Fruit fly (Drosophila melanogaster): ENCODE data around the gene Arf1.

Arf1 gene

DNA sequence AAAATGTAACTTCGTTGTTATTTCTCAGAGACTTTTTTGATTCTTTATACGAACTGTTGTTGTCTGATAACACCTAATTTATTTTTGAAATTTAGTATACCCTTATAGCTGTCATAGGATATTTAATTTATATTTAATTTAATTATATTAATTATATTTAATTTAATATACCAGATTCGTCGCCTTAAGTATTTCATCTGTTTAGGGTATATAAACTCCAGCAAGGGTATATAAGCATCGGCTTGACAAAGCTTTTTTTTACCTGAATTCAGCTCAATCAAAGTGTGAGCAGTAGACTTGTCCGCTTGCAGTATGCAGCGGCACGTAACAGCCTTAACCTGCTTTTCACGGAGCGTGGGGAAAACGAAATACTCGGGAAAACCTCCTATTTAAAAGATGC is 11.6 kb upstream of the Arf1 start (continued):
- TF ChIP-seq rib (GFP tag; IDR thresholded peaks at IDR 0.05) (no peak), CG18262 (tag; optimal IDR thresholded peaks at IDR 0.05) (peak; percentile 45), cas (GFP tag; IDR thresholded peaks at IDR 0.05) (no peak), da (GFP tag; optimal IDR thresholded peaks at IDR 0.05) (no peak), Dip3 (GFP tag; optimal IDR thresholded peaks at IDR 0.05) (no peak), CG7963 (GFP tag; IDR thresholded peaks at IDR 0.05; ENCODE audit: partially characterized antibody) (no peak), Adf1 (GFP tag; IDR thresholded peaks at IDR 0.05) (no peak), CG15479 (GFP tag; optimal IDR thresholded peaks at IDR 0.05) (no peak)

DNA sequence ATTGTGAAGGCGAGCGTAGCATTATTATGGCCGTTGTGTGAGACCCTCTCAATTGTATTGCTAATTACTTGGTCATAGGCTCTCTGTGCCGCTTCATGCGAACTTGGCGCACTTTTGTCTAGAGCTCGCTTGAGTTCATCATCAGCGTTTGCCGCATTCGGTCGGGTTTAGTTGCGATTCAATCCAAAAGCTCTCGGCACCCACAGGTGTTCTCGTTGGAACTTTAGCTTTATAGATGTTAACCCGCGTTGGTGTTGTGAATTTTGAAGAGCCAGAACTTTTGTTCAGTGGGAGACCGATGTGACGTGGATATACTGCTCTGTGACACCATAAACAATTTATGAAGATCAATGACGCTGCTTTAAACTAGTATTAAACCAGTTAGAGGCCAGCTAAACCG is 8.9 kb upstream of the Arf1 start, which contains the start of gene slif:
Gene slif (plus strand): TSS at position 132 of the 400 bp plus-strand sequence.
- TF ChIP-seq Opbp (GFP tag; IDR thresholded peaks at IDR 0.05; ENCODE audit: partially characterized antibody): no peak
- TF ChIP-seq chinmo (GFP tag; IDR thresholded peaks at IDR 0.05; ENCODE audit: partially characterized antibody): peak; percentile 83; the same call in 2 of the 4 replicates
- TF ChIP-seq ro (GFP tag; IDR thresholded peaks at IDR 0.05): no peak
- peak; percentile 73 for TF ChIP-seq Med (GFP tag)
- TF ChIP-seq CG13894 (tag; optimal IDR thresholded peaks at IDR 0.05): peak; percentile 40
- TF ChIP-seq CG16779 (GFP tag; IDR thresholded peaks at IDR 0.05): 0 out of 2 replicates have a peak, but pooled peaks have one; percentile 23
- peak; percentile 53 for TF ChIP-seq CG12769 (tag; optimal IDR thresholded peaks at IDR 0.05)

- no peak for TF ChIP-seq Dip3 (GFP tag; optimal IDR thresholded peaks at IDR 0.05)
- TF ChIP-seq slou (GFP tag; optimal IDR thresholded peaks at IDR 0.05): no peak
- TF ChIP-seq Fer3 (tag; optimal IDR thresholded peaks at IDR 0.05): no peak
- no peak for TF ChIP-seq lbe (GFP tag; optimal IDR thresholded peaks at IDR 0.05)
- TF ChIP-seq zen (tag; optimal IDR thresholded peaks at IDR 0.05): no peak
- no peak for TF ChIP-seq CG7963 (GFP tag; IDR thresholded peaks at IDR 0.05; ENCODE audit: partially characterized antibody)
- TF ChIP-seq Jarid2 (GFP tag; optimal IDR thresholded peaks at IDR 0.05): no peak
- TF ChIP-seq wek (GFP tag; optimal IDR thresholded peaks at IDR 0.05): no peak
- peak; percentile 55 for TF ChIP-seq Ets65A (GFP tag)
- TF ChIP-seq CG13624 (GFP tag; optimal IDR thresholded peaks at IDR 0.05): no peak
- no peak for TF ChIP-seq bowl (GFP tag; IDR thresholded peaks at IDR 0.05)
- TF ChIP-seq schlank (tag; optimal IDR thresholded peaks at IDR 0.05): no peak
- TF ChIP-seq gcm2 (GFP tag; optimal IDR thresholded peaks at IDR 0.05): no peak
- no peak for TF ChIP-seq CG3281 (GFP tag; optimal IDR thresholded peaks at IDR 0.05)
- peak; percentile 53 for TF ChIP-seq Med (GFP tag)
- no peak for TF ChIP-seq CG18764 (GFP tag; optimal IDR thresholded peaks at IDR 0.05)
Observed at dm6 chr3L:22879344-22879723, 7.3 kb upstream of the Arf1 start.

dm6 chr3L:22878723-22879343 is 6.8 kb upstream of the Arf1 start, which contains the start of the genes Chro and Ssl1:
Gene Chro (minus strand): TSS chr3L:22878984.
Gene Ssl1 (plus strand): TSS chr3L:22879089.
- peak; percentile 100 for TF ChIP-seq E2f1 (GFP tag; IDR thresholded peaks at IDR 0.05)
- peak; percentile 91 for TF ChIP-seq CG9797 (GFP tag; optimal IDR thresholded peaks at IDR 0.05)
- TF ChIP-seq slp2 (GFP tag; optimal IDR thresholded peaks at IDR 0.05): peak; percentile 100
- TF ChIP-seq Mes4 (GFP tag; optimal IDR thresholded peaks at IDR 0.05): peak; percentile 100
- peak; percentile 96 for TF ChIP-seq CG6654 (GFP tag; optimal IDR thresholded peaks at IDR 0.05)
- peak; percentile 100 for TF ChIP-seq dpn (GFP tag; optimal IDR thresholded peaks at IDR 0.05)
- TF ChIP-seq CG9876 (GFP tag; optimal IDR thresholded peaks at IDR 0.05): peak; percentile 100
- peak in 1 of 2 experiments; percentile 90 for TF ChIP-seq Dfd (GFP tag; optimal IDR thresholded peaks at IDR 0.05)
- peak; percentile 100 for TF ChIP-seq gcm (GFP tag; optimal IDR thresholded peaks at IDR 0.05)
- peak; percentile 100 for TF ChIP-seq wor (GFP tag; IDR thresholded peaks at IDR 0.05)
- peak; percentile 99 for TF ChIP-seq CG9215 (GFP tag; IDR thresholded peaks at IDR 0.05)
- TF ChIP-seq Abd-B (GFP tag; optimal IDR thresholded peaks at IDR 0.05): peak; percentile 100
- peak; percentile 100 for TF ChIP-seq slbo (GFP tag; IDR thresholded peaks at IDR 0.05)
- peak; percentile 100 for TF ChIP-seq Dek (tag; optimal IDR thresholded peaks at IDR 0.05)
- TF ChIP-seq pros (GFP tag; optimal IDR thresholded peaks at IDR 0.05): peak; percentile 76
- peak; percentile 99 for TF ChIP-seq CG11504 (tag; optimal IDR thresholded peaks at IDR 0.05)
- peak; percentile 100 for TF ChIP-seq CG2199 (GFP tag; IDR thresholded peaks at IDR 0.05)
- peak; percentile 100 for TF ChIP-seq gro (GFP tag; optimal IDR thresholded peaks at IDR 0.05)
- TF ChIP-seq Neu2 (GFP tag; optimal IDR thresholded peaks at IDR 0.05; ENCODE audit: borderline replicate concordance): peak; percentile 99

Data from whole organism, embryonic.